Worm (Caenorhabditis elegans): Measurements from ENCODE around the gene Y54F10AL.1.

DNA sequence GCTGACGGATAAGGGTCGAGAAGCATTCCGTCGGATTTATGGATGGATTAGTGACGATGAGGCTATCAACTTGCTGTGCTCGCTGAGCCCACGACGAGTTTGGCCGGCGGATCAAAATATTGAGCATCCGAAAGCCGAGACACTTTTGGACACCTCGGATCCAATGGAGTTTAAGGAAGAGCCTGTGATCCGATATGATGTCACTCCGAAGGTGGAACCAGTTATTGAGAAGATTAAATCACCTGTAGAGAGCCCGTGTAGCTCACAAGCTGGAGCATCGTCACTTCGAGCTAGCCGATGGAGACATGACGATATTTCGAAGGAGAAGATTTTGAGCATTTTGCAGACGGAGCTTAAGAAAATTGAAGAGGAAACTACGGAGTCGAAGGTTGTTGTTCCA, 53.0 kb downstream of the Y54F10AL.1 start:
- no peak for TF ChIP-seq pqm-1 (tag; optimal IDR thresholded peaks at IDR 0.05)
- no peak for TF ChIP-seq pha-4 (tag; optimal IDR thresholded peaks at IDR 0.05)
- no peak for TF ChIP-seq tbx-7 (tag; optimal IDR thresholded peaks at IDR 0.05)
- TF ChIP-seq ama-1 (optimal IDR thresholded peaks at IDR 0.05), result no peak
- TF ChIP-seq ceh-31 (tag; optimal IDR thresholded peaks at IDR 0.05), result no peak
- TF ChIP-seq ceh-6 (GFP tag; optimal IDR thresholded peaks at IDR 0.05), result no peak
- no peak for TF ChIP-seq fkh-10 (GFP tag; optimal IDR thresholded peaks at IDR 0.05)
- TF ChIP-seq hlh-15 (tag; optimal IDR thresholded peaks at IDR 0.05), result no peak
- TF ChIP-seq unc-55 (GFP tag; optimal IDR thresholded peaks at IDR 0.05), result no peak
- TF ChIP-seq ceh-2 (tag; optimal IDR thresholded peaks at IDR 0.05), result no peak
- TF ChIP-seq ceh-24 (tag; optimal IDR thresholded peaks at IDR 0.05), result no peak
- no peak for TF ChIP-seq nhr-11 (tag; optimal IDR thresholded peaks at IDR 0.05)
- no peak for TF ChIP-seq lim-6 (tag; optimal IDR thresholded peaks at IDR 0.05)

Measured in whole organism, late embryonic.